Worm (Caenorhabditis elegans) whole organism, young adult: ENCODE data around the gene C55A6.11.

Source experiments
- B0035.1 ChIP-seq: sonication (generic microtip); optimal IDR thresholded peaks from 2 replicates; lab custom pipeline; 2016; ENCODE audit warnings: missing genetic modification characterization, mild to moderate bottlenecking, missing compliant biosample characterization, missing genotype, missing genetic modification reagents
- B0336.3 ChIP-seq: fragments of 200-800 bp; sonication (Bioruptor generic); IDR thresholded peaks from 2 replicates; pipeline ENCODE4 v1.3.6; 2022; ENCODE audit warnings: missing genetic modification characterization, missing compliant biosample characterization
- C06A6.2 ChIP-seq: fragments of 200-800 bp; sonication (Bioruptor generic); conservative IDR thresholded peaks from 2 replicates; pipeline ENCODE4 v1.3.6; 2022; ENCODE audit warnings: missing genetic modification characterization, missing compliant biosample characterization
- F33H1.4 ChIP-seq: fragments of 200-800 bp; sonication (Bioruptor generic); IDR thresholded peaks from 2 replicates; pipeline ENCODE4 v1.3.6; 2022; ENCODE audit warnings: missing genetic modification reagents, missing genetic modification characterization, missing compliant biosample characterization
- F57A8.1 ChIP-seq: fragments of 200-800 bp; sonication (Bioruptor generic); optimal IDR thresholded peaks from 2 replicates; lab custom pipeline; 2018; ENCODE audit warnings: mild to moderate bottlenecking, missing genetic modification characterization, moderate library complexity, missing compliant biosample characterization
- K11D2.4 ChIP-seq: fragments of 200-800 bp; sonication (Bioruptor generic); IDR thresholded peaks from 2 replicates; pipeline ENCODE4 v1.3.6; 2022; ENCODE audit warnings: missing genetic modification reagents, missing genetic modification characterization, missing compliant biosample characterization
- T07F8.4 ChIP-seq: sonication (generic microtip); optimal IDR thresholded peaks from 2 replicates; lab custom pipeline; 2016; ENCODE audit warnings: mild to moderate bottlenecking, missing genetic modification characterization, moderate library complexity, missing compliant biosample characterization
- T26A5.8 ChIP-seq: sonication (generic microtip); optimal IDR thresholded peaks from 2 replicates; lab custom pipeline; 2016; ENCODE audit warnings: missing genetic modification characterization, missing compliant biosample characterization
- Y53F4B.3 ChIP-seq: fragments of 200-800 bp; sonication (Bioruptor generic); IDR thresholded peaks from 2 replicates; pipeline ENCODE4 v1.3.6; 2022; ENCODE audit warnings: missing genetic modification reagents, missing genetic modification characterization, missing compliant biosample characterization
- Y67H2A.10 ChIP-seq: fragments of 200-800 bp; sonication (Bioruptor generic); conservative IDR thresholded peaks from 2 replicates; pipeline ENCODE4 v1.3.6; 2022; ENCODE audit warnings: missing genetic modification reagents, missing genetic modification characterization, missing compliant biosample characterization
- aptf-2 ChIP-seq: fragments of 200-800 bp; sonication (Bioruptor generic); conservative IDR thresholded peaks from 2 replicates; pipeline ENCODE4 v1.3.6; 2022; ENCODE audit warnings: missing genetic modification reagents, missing genetic modification characterization, missing compliant biosample characterization
- athp-1 ChIP-seq: sonication (generic microtip); optimal IDR thresholded peaks from 2 replicates; lab custom pipeline; 2017; ENCODE audit warnings: mild to moderate bottlenecking, missing genetic modification characterization, missing compliant biosample characterization
- attf-3 ChIP-seq: fragments of 200-800 bp; sonication (Bioruptor generic); conservative IDR thresholded peaks from 2 replicates; pipeline ENCODE4 v1.3.6; 2022; ENCODE audit warnings: missing genetic modification reagents, missing genetic modification characterization, missing compliant biosample characterization
- bed-1 ChIP-seq: fragments of 200-800 bp; sonication (Bioruptor generic); IDR thresholded peaks from 2 replicates; pipeline ENCODE4 v1.3.6; 2022; ENCODE audit warnings: missing genetic modification reagents, missing genetic modification characterization, missing compliant biosample characterization
- ccch-3 ChIP-seq: fragments of 200-800 bp; sonication (Bioruptor generic); optimal IDR thresholded peaks from 2 replicates; lab custom pipeline; 2018; ENCODE audit warnings: mild to moderate bottlenecking, missing genetic modification characterization, missing compliant biosample characterization
- cebp-1 ChIP-seq, 2 experiments: fragments of 200-800 bp in 1 of 2; sonication (Bioruptor generic) in 1 of 2; sonication (generic microtip) in 1 of 2; IDR thresholded peaks in 1 of 2; optimal IDR thresholded peaks in 1 of 2; 2 replicates each; pipeline versions ENCODE4 v1.3.6 to Lab custom; 2017 to 2022; ENCODE audit warnings: missing compliant biosample characterization in 2 of 2, missing genetic modification characterization in 2 of 2, mild to moderate bottlenecking in 1 of 2, missing genetic modification reagents in 1 of 2, moderate library complexity in 1 of 2
- ceh-100 ChIP-seq: fragments of 200-800 bp; sonication (Bioruptor generic); IDR thresholded peaks from 2 replicates; pipeline ENCODE4 v1.3.6; 2022; ENCODE audit warnings: missing genetic modification reagents, missing genetic modification characterization, missing compliant biosample characterization
- ceh-58 ChIP-seq: fragments of 200-800 bp; sonication (Bioruptor generic); IDR thresholded peaks from 2 replicates; pipeline ENCODE4 v1.3.6; 2022; ENCODE audit warnings: missing genetic modification characterization, missing compliant biosample characterization
- dox-1 ChIP-seq: fragments of 200-800 bp; sonication (Bioruptor generic); IDR thresholded peaks from 2 replicates; pipeline ENCODE4 v1.3.6; 2022; ENCODE audit warnings: missing genetic modification reagents, missing genetic modification characterization, missing compliant biosample characterization
- dpff-1 ChIP-seq: sonication (generic microtip); optimal IDR thresholded peaks from 2 replicates; lab custom pipeline; 2017; ENCODE audit warnings: mild to moderate bottlenecking, missing genetic modification characterization, missing compliant biosample characterization
- dpl-1 ChIP-seq: fragments of 150-350 bp; optimal IDR thresholded peaks from 2 replicates; lab custom pipeline; 2014; ENCODE audit warnings: missing biosample characterization, missing genetic modification reagents, missing genetic modification characterization
- egl-18 ChIP-seq: fragments of 200-800 bp; sonication (Bioruptor generic); IDR thresholded peaks from 2 replicates; pipeline ENCODE4 v1.3.6; 2022; ENCODE audit warnings: missing genetic modification reagents, missing genetic modification characterization, missing compliant biosample characterization
- egl-44 ChIP-seq: fragments of 200-800 bp; sonication (Bioruptor generic); IDR thresholded peaks from 2 replicates; pipeline ENCODE4 v1.3.6; 2022; ENCODE audit warnings: missing genetic modification reagents, missing genetic modification characterization, missing compliant biosample characterization
- ekl-4 ChIP-seq: fragments of 200-800 bp; sonication (Bioruptor generic); IDR thresholded peaks from 2 replicates; pipeline ENCODE4 v1.3.6; 2022; ENCODE audit warnings: missing genetic modification reagents, missing genetic modification characterization, missing compliant biosample characterization
- hlh-12 ChIP-seq: sonication (generic microtip); optimal IDR thresholded peaks from 2 replicates; lab custom pipeline; 2016; ENCODE audit warnings: missing genetic modification characterization, missing compliant biosample characterization
- hmg-20 ChIP-seq: fragments of 200-800 bp; sonication (Bioruptor generic); IDR thresholded peaks from 2 replicates; pipeline ENCODE4 v1.3.6; 2022; ENCODE audit warnings: missing genetic modification reagents, missing genetic modification characterization, missing compliant biosample characterization
- let-607 ChIP-seq, 2 experiments: fragments of 200-800 bp in 1 of 2; sonication (Bioruptor generic) in 1 of 2; sonication (generic microtip) in 1 of 2; optimal IDR thresholded peaks; 2 replicates each; lab custom pipeline; 2016 to 2018; ENCODE audit warnings: mild to moderate bottlenecking in 2 of 2, missing compliant biosample characterization in 2 of 2, missing genetic modification characterization in 2 of 2, moderate library complexity in 2 of 2, missing genotype in 1 of 2
- lin-26 ChIP-seq: fragments of 200-800 bp; sonication (Bioruptor generic); IDR thresholded peaks from 2 replicates; pipeline ENCODE4 v1.3.6; 2022; ENCODE audit warnings: missing genetic modification reagents, missing genetic modification characterization, missing compliant biosample characterization
- lin-40 ChIP-seq: sonication (generic microtip); optimal IDR thresholded peaks from 2 replicates; lab custom pipeline; 2016; ENCODE audit warnings: missing genetic modification characterization, mild to moderate bottlenecking, missing compliant biosample characterization, missing genotype, missing genetic modification reagents
- lsl-1 ChIP-seq: fragments of 200-800 bp; sonication (Bioruptor generic); optimal IDR thresholded peaks from 2 replicates; lab custom pipeline; 2018; ENCODE audit warnings: mild to moderate bottlenecking, missing genetic modification characterization, moderate library complexity, missing compliant biosample characterization
- nfya-1 ChIP-seq: sonication (generic microtip); optimal IDR thresholded peaks from 2 replicates; lab custom pipeline; 2017; ENCODE audit warnings: antibody characterized with exemption, missing compliant biosample characterization, missing genetic modification characterization, borderline replicate concordance; ENCODE audit not compliant: insufficient read depth
- nhr-179 ChIP-seq: sonication (generic microtip); optimal IDR thresholded peaks from 2 replicates; lab custom pipeline; 2016; ENCODE audit warnings: mild to moderate bottlenecking, missing genetic modification characterization, missing compliant biosample characterization
- nhr-27 ChIP-seq: fragments of 200-800 bp; sonication (Bioruptor generic); optimal IDR thresholded peaks from 2 replicates; lab custom pipeline; 2018; ENCODE audit warnings: mild to moderate bottlenecking, missing genetic modification characterization, moderate library complexity, missing compliant biosample characterization
- snpc-1.3 ChIP-seq: sonication (generic microtip); optimal IDR thresholded peaks from 2 replicates; lab custom pipeline; 2017; ENCODE audit warnings: missing genetic modification characterization, mild to moderate bottlenecking, missing compliant biosample characterization, antibody characterized with exemption, moderate library complexity, missing genotype, missing genetic modification reagents; ENCODE audit not compliant: insufficient read depth
- snpc-4 ChIP-seq, 5 experiments: fragments of 150-350 bp in 1 of 5; sonication (generic microtip) in 4 of 5; optimal IDR thresholded peaks; 2 replicates each; lab custom pipeline; 2014 to 2018; ENCODE audit warnings: missing genetic modification characterization in 5 of 5, missing biosample characterization in 3 of 5, antibody characterized with exemption in 2 of 5, mild to moderate bottlenecking in 2 of 5, missing compliant biosample characterization in 2 of 5, missing genotype in 2 of 5, moderate library complexity in 2 of 5, missing genetic modification reagents in 1 of 5
- somi-1 ChIP-seq: fragments of 200-800 bp; sonication (Bioruptor generic); optimal IDR thresholded peaks from 2 replicates; lab custom pipeline; 2018; ENCODE audit warnings: mild to moderate bottlenecking, missing genetic modification characterization, missing compliant biosample characterization
- unc-62 ChIP-seq: fragments of 150-350 bp; optimal IDR thresholded peaks from 2 replicates; lab custom pipeline; 2014; ENCODE audit warnings: missing biosample characterization, missing genetic modification reagents, missing genetic modification characterization
- xnd-1 ChIP-seq: sonication (generic microtip); optimal IDR thresholded peaks from 2 replicates; lab custom pipeline; 2016; ENCODE audit warnings: missing genotype, missing genetic modification reagents, missing genetic modification characterization, missing compliant biosample characterization
- zim-3 ChIP-seq: sonication (generic microtip); optimal IDR thresholded peaks from 2 replicates; lab custom pipeline; 2017; ENCODE audit warnings: mild to moderate bottlenecking, missing genetic modification characterization, moderate library complexity, missing compliant biosample characterization
- ztf-18 ChIP-seq: sonication (generic microtip); optimal IDR thresholded peaks from 2 replicates; lab custom pipeline; 2016; ENCODE audit warnings: missing genotype, mild to moderate bottlenecking, missing genetic modification characterization, missing compliant biosample characterization
- ztf-25 ChIP-seq: fragments of 200-800 bp; sonication (Bioruptor generic); IDR thresholded peaks from 2 replicates; pipeline ENCODE4 v1.3.6; 2022; ENCODE audit warnings: missing genetic modification reagents, missing genetic modification characterization, missing compliant biosample characterization
- ztf-3 ChIP-seq: fragments of 200-800 bp; sonication (Bioruptor generic); optimal IDR thresholded peaks from 2 replicates; lab custom pipeline; 2018; ENCODE audit warnings: mild to moderate bottlenecking, missing genetic modification characterization, missing compliant biosample characterization
- ztf-6 ChIP-seq: fragments of 200-800 bp; sonication (Bioruptor generic); IDR thresholded peaks from 2 replicates; pipeline ENCODE4 v1.3.6; 2022; ENCODE audit warnings: missing genetic modification reagents, missing genetic modification characterization, missing compliant biosample characterization

The C55A6.11 gene

ce11 chrV:11531831-11532534, 11.7 kb downstream of the C55A6.11 start (continued):
- TF ChIP-seq hmg-20 (GFP tag; lab: Robert Waterston, UW): no peak
- peak; percentile 52; the same call in 1 of the 2 replicates for TF ChIP-seq dox-1 (GFP tag; lab: Robert Waterston, UW)
- TF ChIP-seq Y53F4B.3 (GFP tag; lab: Robert Waterston, UW): no peak
- no peak for TF ChIP-seq nhr-179 (tag; lab: Kevin White, UChicago)
- TF ChIP-seq athp-1: no peak
- TF ChIP-seq Y67H2A.10 (GFP tag; lab: Robert Waterston, UW): 0 out of 2 replicates have a peak, but pooled peaks have one; percentile 38
- peak; percentile 16 for TF ChIP-seq zim-3 (tag; lab: Kevin White, UChicago)
- TF ChIP-seq let-607 (tag; optimal IDR thresholded peaks at IDR 0.05; lab: Kevin White, UChicago): peak in 1 of 2 experiments; percentile 64
- no peak for TF ChIP-seq nhr-27 (tag; lab: Kevin White, UChicago)
- TF ChIP-seq F33H1.4: no peak
- no peak for TF ChIP-seq ccch-3 (GFP tag; lab: Kevin White, UChicago)
- peak; percentile 88 for TF ChIP-seq somi-1 (GFP tag; lab: Kevin White, UChicago)
- TF ChIP-seq dpff-1 (tag; lab: Kevin White, UChicago): no peak
- no peak for TF ChIP-seq bed-1 (GFP tag; lab: Robert Waterston, UW)
- no peak for TF ChIP-seq egl-18
- TF ChIP-seq egl-44 (GFP tag; lab: Robert Waterston, UW): 0 out of 2 replicates have a peak, but pooled peaks have one; percentile 57
- TF ChIP-seq B0336.3 (GFP tag; lab: Robert Waterston, UW): peak; percentile 78
- TF ChIP-seq lin-26 (GFP tag; lab: Robert Waterston, UW): 0 out of 2 replicates have a peak, but pooled peaks have one; percentile 49
- TF ChIP-seq lin-40 (tag; lab: Kevin White, UChicago): peak; percentile 78
- TF ChIP-seq K11D2.4: 0 out of 2 replicates have a peak, but pooled peaks have one; percentile 8
- TF ChIP-seq lsl-1 (GFP tag; lab: Kevin White, UChicago): no peak
- peak; percentile 64; the same call in 1 of the 2 replicates for TF ChIP-seq ztf-6 (GFP tag; lab: Robert Waterston, UW)
- no peak for TF ChIP-seq dpl-1 (GFP tag; lab: Kevin White, UChicago)
- TF ChIP-seq snpc-1.3 (tag; lab: Kevin White, UChicago): no peak
- peak; percentile 65 for TF ChIP-seq unc-62 (GFP tag; lab: Kevin White, UChicago)
- TF ChIP-seq aptf-2 (GFP tag; lab: Robert Waterston, UW): no peak
- no peak for TF ChIP-seq T07F8.4 (tag; lab: Kevin White, UChicago)
- no peak for TF ChIP-seq F57A8.1 (GFP tag; lab: Kevin White, UChicago)
- no peak for TF ChIP-seq T26A5.8 (tag; lab: Kevin White, UChicago)
- no peak for TF ChIP-seq ztf-25 (GFP tag; lab: Robert Waterston, UW)
- TF ChIP-seq nfya-1: no peak
- no peak for TF ChIP-seq hlh-12 (tag; lab: Kevin White, UChicago)
- TF ChIP-seq C06A6.2 (GFP tag; lab: Robert Waterston, UW): 0 out of 2 replicates have a peak, but pooled peaks have one; percentile 52
- peak; percentile 37 for TF ChIP-seq ztf-18
- no peak for TF ChIP-seq snpc-4 (GFP tag; optimal IDR thresholded peaks at IDR 0.05; lab: Kevin White, UChicago)
- peak in 3 of 4 experiments; percentile 10 to 58 (median 54) for TF ChIP-seq snpc-4 (tag; optimal IDR thresholded peaks at IDR 0.05; lab: Kevin White, UChicago)
- TF ChIP-seq ekl-4 (GFP tag; lab: Robert Waterston, UW): no peak; the same call in 1 of the 2 replicates
- no peak for TF ChIP-seq attf-3 (GFP tag; lab: Robert Waterston, UW)
- no peak for TF ChIP-seq cebp-1 (GFP tag; IDR thresholded peaks at IDR 0.05; lab: Robert Waterston, UW)
- TF ChIP-seq cebp-1 (tag; optimal IDR thresholded peaks at IDR 0.05; lab: Kevin White, UChicago): peak; percentile 77
- no peak for TF ChIP-seq xnd-1
- no peak for TF ChIP-seq B0035.1 (tag; lab: Kevin White, UChicago)
- TF ChIP-seq ceh-100: no peak
- TF ChIP-seq ztf-3 (GFP tag; lab: Kevin White, UChicago): peak; percentile 34
- TF ChIP-seq ceh-58 (GFP tag; lab: Robert Waterston, UW): no peak
- TF ChIP-seq, all 124 proteins: peak for 44
